Worm (Caenorhabditis elegans) whole organism, mixed stage, embryonic: ENCODE measurements around the gene hrg-6.

Experiments
- blmp-1 ChIP-seq: fragments of 150-350 bp; optimal IDR thresholded peaks from 2 replicates; lab custom pipeline; 2014; ENCODE audit warnings: missing biosample characterization, missing genetic modification characterization
- ceh-83 ChIP-seq: fragments of 200-800 bp; sonication (Bioruptor generic); optimal IDR thresholded peaks from 2 replicates; lab custom pipeline; 2018; ENCODE audit warnings: mild to moderate bottlenecking, missing genetic modification characterization, missing compliant biosample characterization
- ces-1 ChIP-seq: fragments of 150-350 bp; optimal IDR thresholded peaks from 2 replicates; lab custom pipeline; 2014; ENCODE audit warnings: missing biosample characterization, missing genetic modification reagents, missing genetic modification characterization
- elt-3 ChIP-seq: fragments of 150-350 bp; optimal IDR thresholded peaks from 2 replicates; lab custom pipeline; 2014; ENCODE audit warnings: missing biosample characterization, missing genetic modification characterization
- lin-13 ChIP-seq: fragments of 150-350 bp; optimal IDR thresholded peaks from 2 replicates; lab custom pipeline; 2014; ENCODE audit warnings: missing biosample characterization, missing genetic modification characterization
- mep-1 ChIP-seq: fragments of 150-350 bp; optimal IDR thresholded peaks from 2 replicates; lab custom pipeline; 2017; ENCODE audit warnings: missing biosample characterization, missing genetic modification reagents, missing genetic modification characterization, inconsistent platforms
- nhr-237 ChIP-seq: fragments of 150-350 bp; optimal IDR thresholded peaks from 2 replicates; lab custom pipeline; 2014; ENCODE audit warnings: missing biosample characterization, missing genetic modification characterization
- nhr-28 ChIP-seq: fragments of 150-350 bp; optimal IDR thresholded peaks from 2 replicates; lab custom pipeline; 2014; ENCODE audit warnings: missing biosample characterization, missing genetic modification characterization
- nhr-76 ChIP-seq: sonication (generic microtip); optimal IDR thresholded peaks from 2 replicates; lab custom pipeline; 2017; ENCODE audit warnings: missing biosample characterization, missing genetic modification characterization
- pha-4 ChIP-seq: fragments of 150-350 bp; optimal IDR thresholded peaks from 2 replicates; lab custom pipeline; 2018; ENCODE audit warnings: missing biosample characterization, missing genetic modification reagents, missing genetic modification characterization
- sptf-1 ChIP-seq: sonication (generic microtip); optimal IDR thresholded peaks from 2 replicates; lab custom pipeline; 2017; ENCODE audit warnings: mild to moderate bottlenecking, missing genetic modification characterization, moderate library complexity, missing compliant biosample characterization
- tbx-8 ChIP-seq: fragments of 200-800 bp; sonication (Bioruptor generic); optimal IDR thresholded peaks from 2 replicates; lab custom pipeline; 2018; ENCODE audit warnings: mild to moderate bottlenecking, missing genetic modification characterization, moderate library complexity, missing compliant biosample characterization
- unc-39 ChIP-seq: fragments of 150-350 bp; optimal IDR thresholded peaks from 2 replicates; lab custom pipeline; 2014; ENCODE audit warnings: missing biosample characterization, missing genetic modification characterization
- ztf-11 ChIP-seq: fragments of 150-350 bp; optimal IDR thresholded peaks from 2 replicates; lab custom pipeline; 2014; ENCODE audit warnings: missing biosample characterization, missing genetic modification characterization

- no peak for TF ChIP-seq sptf-1 (tag; lab: Kevin White, UChicago)
- TF ChIP-seq lin-13 (tag; lab: Kevin White, UChicago): no peak
- no peak for TF ChIP-seq mep-1
- TF ChIP-seq nhr-237 (tag; lab: Kevin White, UChicago): no peak
- TF ChIP-seq ztf-11 (tag; lab: Kevin White, UChicago): no peak
- TF ChIP-seq elt-3 (tag; lab: Kevin White, UChicago): no peak
- TF ChIP-seq tbx-8 (GFP tag; lab: Kevin White, UChicago): no peak
- TF ChIP-seq ces-1 (GFP tag; lab: Kevin White, UChicago): no peak
- no peak for TF ChIP-seq unc-39 (tag; lab: Kevin White, UChicago)
- TF ChIP-seq nhr-76 (tag; lab: Kevin White, UChicago): no peak
- TF ChIP-seq blmp-1 (tag; lab: Kevin White, UChicago): no peak
- no peak for TF ChIP-seq pha-4 (tag; lab: Kevin White, UChicago)
- no peak for TF ChIP-seq ceh-83 (GFP tag; lab: Kevin White, UChicago)
- no peak for TF ChIP-seq nhr-28
These were observed 20.5 kb upstream of the hrg-6 start, which contains the start of gene ndx-9 for ce11 chrIV:11011920-11012319.
